Worm (Caenorhabditis elegans): Measurements from ENCODE around the gene F43C9.2.

Gene F43C9.2

ce11 chrX:4761540-4761939, 21.9 kb upstream of the F43C9.2 start, which contains the start of gene mls-2:
TSS of gene mls-2 (minus strand) at chrX:4761640.
- TF ChIP-seq aly-2 (tag; optimal IDR thresholded peaks at IDR 0.05) (no peak), nhr-77 (tag; optimal IDR thresholded peaks at IDR 0.05) (no peak), ceh-9 (tag; optimal IDR thresholded peaks at IDR 0.05) (no peak), snpc-4 (tag; optimal IDR thresholded peaks at IDR 0.05) (no peak), jun-1 (tag; optimal IDR thresholded peaks at IDR 0.05) (no peak), tbx-2 (tag; optimal IDR thresholded peaks at IDR 0.05) (no peak), elt-2 (tag; optimal IDR thresholded peaks at IDR 0.05) (no peak), daf-12 (tag; optimal IDR thresholded peaks at IDR 0.05) (no peak)

ce11 chrX:4769885-4770284, 13.5 kb upstream of the F43C9.2 start, which contains the start of gene npr-1:
TSS of gene npr-1 (minus strand) at chrX:4769985.
- TF ChIP-seq ama-1 (optimal IDR thresholded peaks at IDR 0.05) (no peak), pqm-1 (tag; optimal IDR thresholded peaks at IDR 0.05) (no peak), nhr-25 (tag; optimal IDR thresholded peaks at IDR 0.05) (no peak), ceh-9 (tag; optimal IDR thresholded peaks at IDR 0.05) (no peak), ceh-82 (tag; optimal IDR thresholded peaks at IDR 0.05) (no peak), nhr-12 (tag; optimal IDR thresholded peaks at IDR 0.05) (no peak), nhr-11 (tag; optimal IDR thresholded peaks at IDR 0.05) (no peak), nhr-28 (tag; optimal IDR thresholded peaks at IDR 0.05) (no peak), lin-39 (tag; optimal IDR thresholded peaks at IDR 0.05) (no peak), mdl-1 (tag; optimal IDR thresholded peaks at IDR 0.05) (no peak), jun-1 (tag; optimal IDR thresholded peaks at IDR 0.05) (no peak), eor-1 (tag; optimal IDR thresholded peaks at IDR 0.05) (no peak), pha-4 (tag; optimal IDR thresholded peaks at IDR 0.05) (no peak)

- TF ChIP-seq unc-39 (tag; optimal IDR thresholded peaks at IDR 0.05) = no peak
- TF ChIP-seq nhr-67 (tag; optimal IDR thresholded peaks at IDR 0.05) = no peak
- no peak for TF ChIP-seq unc-62 (GFP tag; optimal IDR thresholded peaks at IDR 0.05)
- TF ChIP-seq ztf-4 (tag; optimal IDR thresholded peaks at IDR 0.05) = no peak
These were observed 1.2 kb upstream of the F43C9.2 start, which contains the start of gene hum-10 for ce11 chrX:4782197-4782596. TSS of gene hum-10 (minus strand) at chrX:4782297.

- no peak for TF ChIP-seq elt-1 (tag; optimal IDR thresholded peaks at IDR 0.05)
- TF ChIP-seq ztf-4 (tag; optimal IDR thresholded peaks at IDR 0.05) = no peak
- no peak for TF ChIP-seq pha-4 (tag; optimal IDR thresholded peaks at IDR 0.05)
- peak; percentile 33 for TF ChIP-seq lin-39 (tag; optimal IDR thresholded peaks at IDR 0.05)
- peak; percentile 0 for TF ChIP-seq nfya-1 (tag; optimal IDR thresholded peaks at IDR 0.05; ENCODE audit: insufficient read depth)
These were observed 1.4 kb downstream of the F43C9.2 start for ce11 chrX:4784776-4785175.

- TF ChIP-seq snpc-4 (tag; optimal IDR thresholded peaks at IDR 0.05) = no peak
- no peak for TF ChIP-seq lsy-12 (tag; optimal IDR thresholded peaks at IDR 0.05)
- no peak for TF ChIP-seq fkh-2 (tag; optimal IDR thresholded peaks at IDR 0.05)
- no peak for TF ChIP-seq ceh-82 (tag; optimal IDR thresholded peaks at IDR 0.05)
- no peak for TF ChIP-seq nhr-43 (tag; optimal IDR thresholded peaks at IDR 0.05; ENCODE audit: poor library complexity, severe bottlenecking)
These were observed 4.1 kb downstream of the F43C9.2 start for ce11 chrX:4787525-4787924.

ce11 chrX:4788958-4789357, 5.5 kb downstream of the F43C9.2 start:
- TF ChIP-seq nhr-25 (tag; optimal IDR thresholded peaks at IDR 0.05) (no peak), pha-4 (tag; optimal IDR thresholded peaks at IDR 0.05) (peak; percentile 64), ama-1 (optimal IDR thresholded peaks at IDR 0.05) (no peak), pqm-1 (tag; optimal IDR thresholded peaks at IDR 0.05) (no peak), nhr-11 (tag; optimal IDR thresholded peaks at IDR 0.05) (no peak), elt-3 (tag; optimal IDR thresholded peaks at IDR 0.05) (peak in 1 of 3 experiments; percentile 28), skn-1 (tag; optimal IDR thresholded peaks at IDR 0.05) (no peak), fos-1 (tag; optimal IDR thresholded peaks at IDR 0.05) (no peak), nhr-43 (tag; optimal IDR thresholded peaks at IDR 0.05; ENCODE audit: poor library complexity, severe bottlenecking) (peak; percentile 61), nhr-12 (tag; optimal IDR thresholded peaks at IDR 0.05) (no peak), ceh-16 (tag; optimal IDR thresholded peaks at IDR 0.05) (no peak), ztf-11 (tag; optimal IDR thresholded peaks at IDR 0.05) (no peak), egl-5 (tag; optimal IDR thresholded peaks at IDR 0.05) (no peak), ztf-4 (tag; optimal IDR thresholded peaks at IDR 0.05) (no peak), eor-1 (tag; optimal IDR thresholded peaks at IDR 0.05) (no peak), ceh-28 (tag; optimal IDR thresholded peaks at IDR 0.05) (no peak), unc-62 (GFP tag; optimal IDR thresholded peaks at IDR 0.05) (no peak), snpc-4 (tag; optimal IDR thresholded peaks at IDR 0.05) (no peak), R02D3.7 (tag; optimal IDR thresholded peaks at IDR 0.05) (no peak), elt-1 (tag; optimal IDR thresholded peaks at IDR 0.05) (no peak), sea-2 (GFP tag; optimal IDR thresholded peaks at IDR 0.05) (no peak), mdl-1 (tag; optimal IDR thresholded peaks at IDR 0.05) (no peak), fkh-2 (tag; optimal IDR thresholded peaks at IDR 0.05) (no peak), nhr-77 (tag; optimal IDR thresholded peaks at IDR 0.05) (no peak), jun-1 (tag; optimal IDR thresholded peaks at IDR 0.05) (no peak), aly-2 (tag; optimal IDR thresholded peaks at IDR 0.05) (no peak), nhr-23 (tag; optimal IDR thresholded peaks at IDR 0.05) (peak; percentile 15), nfya-1 (tag; optimal IDR thresholded peaks at IDR 0.05; ENCODE audit: insufficient read depth) (peak; percentile 19), egl-27 (tag; optimal IDR thresholded peaks at IDR 0.05) (no peak), ZK546.5 (tag; optimal IDR thresholded peaks at IDR 0.05) (no peak), lin-39 (tag; optimal IDR thresholded peaks at IDR 0.05) (no peak), ceh-9 (tag; optimal IDR thresholded peaks at IDR 0.05) (no peak), nhr-67 (tag; optimal IDR thresholded peaks at IDR 0.05) (no peak)

All from whole organism, L3 larva.